Worm (Caenorhabditis elegans): ENCODE data around the gene C16D9.4.
A peak's percentile ranks its signal among the peaks of the same experiment; 100 is the strongest.

Gene C16D9.4

DNA sequence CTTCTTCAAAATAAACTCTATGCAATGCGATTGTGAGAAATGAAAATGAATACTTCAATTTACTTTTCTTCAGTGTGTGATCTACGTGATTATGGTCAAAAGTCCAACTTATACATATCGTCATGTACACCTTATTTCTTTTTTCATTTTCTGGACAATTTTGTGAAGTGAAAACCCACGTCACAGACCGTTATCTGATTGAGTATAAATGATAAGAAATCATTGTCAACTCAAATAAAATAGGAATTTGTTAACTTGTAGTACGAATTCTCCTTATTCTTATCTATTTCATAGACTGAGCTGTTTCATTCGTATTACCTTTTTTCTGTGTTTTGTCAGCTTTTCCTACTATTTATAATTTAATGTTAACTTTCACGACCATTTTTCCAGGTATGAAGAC, 29.3 kb upstream of the C16D9.4 start, which contains the start of gene asp-5:
Gene asp-5, plus strand, starts transcription at position 391 of the 400 bp plus-strand sequence.
- TF ChIP-seq B0019.2 (GFP tag; conservative IDR thresholded peaks at IDR 0.05) (no peak), nhr-80 (tag; optimal IDR thresholded peaks at IDR 0.05) (peak; percentile 59)

ce11 chrV:8271395-8271794, 28.7 kb upstream of the C16D9.4 start:
- TF ChIP-seq dpff-1 (tag; optimal IDR thresholded peaks at IDR 0.05) (no peak), him-1 (tag; optimal IDR thresholded peaks at IDR 0.05) (no peak)

- TF ChIP-seq ztf-22 (GFP tag; optimal IDR thresholded peaks at IDR 0.05): peak; percentile 19
- no peak for TF ChIP-seq ztf-18 (tag; optimal IDR thresholded peaks at IDR 0.05)
- peak; percentile 35 for TF ChIP-seq ets-4 (GFP tag; optimal IDR thresholded peaks at IDR 0.05)
- TF ChIP-seq lag-1 (GFP tag; IDR thresholded peaks at IDR 0.05): no peak
- no peak for TF ChIP-seq egl-18 (GFP tag; IDR thresholded peaks at IDR 0.05)
- TF ChIP-seq tbp1 (GFP tag; optimal IDR thresholded peaks at IDR 0.05): peak; percentile 9
- no peak for TF ChIP-seq zim-3 (tag; optimal IDR thresholded peaks at IDR 0.05)
- no peak for TF ChIP-seq zfh-2 (GFP tag; conservative IDR thresholded peaks at IDR 0.05)
- TF ChIP-seq pha-4 (tag; optimal IDR thresholded peaks at IDR 0.05): no peak
- TF ChIP-seq hlh-12 (tag; optimal IDR thresholded peaks at IDR 0.05): no peak
- TF ChIP-seq bed-2 (GFP tag; IDR thresholded peaks at IDR 0.05): no peak
- TF ChIP-seq die-1 (tag; optimal IDR thresholded peaks at IDR 0.05): no peak
- TF ChIP-seq ceh-91 (GFP tag; IDR thresholded peaks at IDR 0.05): no peak
- no peak for TF ChIP-seq attf-6 (GFP tag; IDR thresholded peaks at IDR 0.05)
- no peak for TF ChIP-seq F52B5.7 (tag; optimal IDR thresholded peaks at IDR 0.05)
- TF ChIP-seq nhr-90 (tag; optimal IDR thresholded peaks at IDR 0.05): peak; percentile 5
- TF ChIP-seq F37B4.10 (GFP tag; IDR thresholded peaks at IDR 0.05): no peak
- TF ChIP-seq him-1 (tag; optimal IDR thresholded peaks at IDR 0.05): no peak
- no peak for TF ChIP-seq madf-6 (GFP tag; IDR thresholded peaks at IDR 0.05)
- TF ChIP-seq F49E8.2 (tag; optimal IDR thresholded peaks at IDR 0.05; ENCODE audit: insufficient read depth): no peak
- TF ChIP-seq ceh-40 (GFP tag; IDR thresholded peaks at IDR 0.05): no peak
- TF ChIP-seq nhr-80 (tag; optimal IDR thresholded peaks at IDR 0.05): peak; percentile 69
- no peak for TF ChIP-seq F57C9.4 (tag; optimal IDR thresholded peaks at IDR 0.05)
- no peak for TF ChIP-seq sptf-2 (GFP tag; optimal IDR thresholded peaks at IDR 0.05)
- TF ChIP-seq C17E4.6 (GFP tag; IDR thresholded peaks at IDR 0.05): no peak
- TF ChIP-seq F23B12.7 (tag; optimal IDR thresholded peaks at IDR 0.05; ENCODE audit: insufficient read depth): no peak
- TF ChIP-seq ztf-3 (GFP tag; optimal IDR thresholded peaks at IDR 0.05): no peak
- TF ChIP-seq F22D6.2 (tag; optimal IDR thresholded peaks at IDR 0.05): no peak
- TF ChIP-seq ztf-6 (GFP tag; IDR thresholded peaks at IDR 0.05): no peak
- no peak for TF ChIP-seq cebp-1 (GFP tag; IDR thresholded peaks at IDR 0.05)
- TF ChIP-seq cebp-1 (tag; optimal IDR thresholded peaks at IDR 0.05): peak; percentile 16
- no peak for TF ChIP-seq egl-44 (GFP tag; IDR thresholded peaks at IDR 0.05)
- peak in 1 of 2 experiments; percentile 18 for TF ChIP-seq let-607 (tag; optimal IDR thresholded peaks at IDR 0.05)
- no peak for TF ChIP-seq akir-1 (GFP tag; optimal IDR thresholded peaks at IDR 0.05)
- no peak for TF ChIP-seq ztf-26 (tag; optimal IDR thresholded peaks at IDR 0.05)
- TF ChIP-seq Y67H2A.10 (GFP tag; conservative IDR thresholded peaks at IDR 0.05): no peak
- TF ChIP-seq atf-7 (tag; optimal IDR thresholded peaks at IDR 0.05): peak; percentile 86
- 0 out of 2 replicates have a peak, but pooled peaks have one; percentile 26 for TF ChIP-seq B0336.3 (GFP tag; IDR thresholded peaks at IDR 0.05)
- TF ChIP-seq nhr-120 (GFP tag; IDR thresholded peaks at IDR 0.05): no peak
- TF ChIP-seq Y79H2A.3 (GFP tag; conservative IDR thresholded peaks at IDR 0.05): no peak
- TF ChIP-seq tbx-9 (tag; optimal IDR thresholded peaks at IDR 0.05; ENCODE audit: borderline replicate concordance): no peak
- TF ChIP-seq ekl-4 (GFP tag; IDR thresholded peaks at IDR 0.05): no peak
These were observed 27.2 kb upstream of the C16D9.4 start for ce11 chrV:8269878-8270277.
